Worm (Caenorhabditis elegans) whole organism, L1 larva: Measurements from ENCODE around the gene fbxa-167.

Source experiments
- C04F5.9 ChIP-seq: sonication (generic microtip); optimal IDR thresholded peaks from 2 replicates; lab custom pipeline; 2016; ENCODE audit warnings: missing genetic modification characterization, missing compliant biosample characterization
- C16A3.4 ChIP-seq: fragments of 150-350 bp; optimal IDR thresholded peaks from 2 replicates; lab custom pipeline; 2014; ENCODE audit warnings: missing biosample characterization, missing genetic modification characterization
- C34B4.2 ChIP-seq: sonication (generic microtip); optimal IDR thresholded peaks from 2 replicates; lab custom pipeline; 2017; ENCODE audit warnings: mild to moderate bottlenecking, missing genetic modification characterization, missing compliant biosample characterization
- Y116A8C.19 ChIP-seq: sonication (generic microtip); optimal IDR thresholded peaks from 2 replicates; lab custom pipeline; 2016; ENCODE audit warnings: missing compliant biosample characterization, missing genetic modification characterization, borderline replicate concordance
- alr-1 ChIP-seq: fragments of 200-800 bp; sonication (Bioruptor generic); optimal IDR thresholded peaks from 2 replicates; lab custom pipeline; 2018; ENCODE audit warnings: borderline replicate concordance, mild to moderate bottlenecking, missing genetic modification characterization, missing compliant biosample characterization
- ama-1 ChIP-seq: fragments of 150-350 bp; optimal IDR thresholded peaks from 2 replicates; lab custom pipeline; 2014
- blmp-1 ChIP-seq: fragments of 150-350 bp; optimal IDR thresholded peaks from 2 replicates; lab custom pipeline; 2014; ENCODE audit warnings: missing biosample characterization, missing genetic modification characterization
- ceh-63 ChIP-seq: fragments of 200-800 bp; sonication (Bioruptor generic); optimal IDR thresholded peaks from 2 replicates; lab custom pipeline; 2018; ENCODE audit warnings: mild to moderate bottlenecking, missing genetic modification characterization, missing compliant biosample characterization
- ceh-8 ChIP-seq: fragments of 200-800 bp; sonication (Bioruptor generic); optimal IDR thresholded peaks from 2 replicates; lab custom pipeline; 2018; ENCODE audit warnings: mild to moderate bottlenecking, missing genetic modification characterization, moderate library complexity, missing compliant biosample characterization
- ceh-90 ChIP-seq: sonication (generic microtip); optimal IDR thresholded peaks from 2 replicates; lab custom pipeline; 2016; ENCODE audit warnings: missing genetic modification characterization, missing compliant biosample characterization
- dpl-1 ChIP-seq, 3 experiments: fragments of 150-350 bp in 2 of 3; sonication (generic microtip) in 1 of 3; optimal IDR thresholded peaks; 2 replicates each; lab custom pipeline; 2014 to 2017; ENCODE audit warnings: missing biosample characterization in 3 of 3, missing genetic modification characterization in 3 of 3, missing genetic modification reagents in 3 of 3
- dsc-1 ChIP-seq: sonication (generic microtip); optimal IDR thresholded peaks from 2 replicates; lab custom pipeline; 2016; ENCODE audit warnings: mild to moderate bottlenecking, missing genetic modification characterization, missing compliant biosample characterization
- efl-1 ChIP-seq, 4 experiments: fragments of 150-350 bp; optimal IDR thresholded peaks in 3 of 4; peaks in 1 of 4; 1 replicate in 1 of 4; 2 replicates in 3 of 4; lab custom pipeline; 2014; ENCODE audit warnings: missing biosample characterization in 2 of 4, missing genetic modification characterization in 2 of 4, missing genetic modification reagents in 2 of 4
- efl-3 ChIP-seq: fragments of 200-800 bp; sonication (Bioruptor generic); optimal IDR thresholded peaks from 2 replicates; lab custom pipeline; 2018; ENCODE audit warnings: mild to moderate bottlenecking, missing genetic modification characterization, missing compliant biosample characterization
- egl-13 ChIP-seq: sonication (generic microtip); optimal IDR thresholded peaks from 2 replicates; lab custom pipeline; 2016; ENCODE audit warnings: missing genotype, missing genetic modification reagents, missing genetic modification characterization, missing compliant biosample characterization
- egl-27 ChIP-seq, 2 experiments: fragments of 150-350 bp in 1 of 2; sonication (generic microtip); optimal IDR thresholded peaks; 3 replicates each; lab custom pipeline; 2017 to 2018; ENCODE audit warnings: missing biosample characterization in 2 of 2, missing genetic modification characterization in 2 of 2, missing genetic modification reagents in 2 of 2
- elt-3 ChIP-seq, 6 experiments: fragments of 150-350 bp in 1 of 6; sonication (generic microtip); optimal IDR thresholded peaks; 2 replicates each; lab custom pipeline; 2017 to 2018; ENCODE audit warnings: missing biosample characterization in 6 of 6, missing genetic modification characterization in 6 of 6, inconsistent platforms in 1 of 6
- hlh-4 ChIP-seq: sonication (generic microtip); optimal IDR thresholded peaks from 2 replicates; lab custom pipeline; 2016; ENCODE audit warnings: mild to moderate bottlenecking, missing genetic modification characterization, missing compliant biosample characterization
- isw-1 ChIP-seq: fragments of 200-800 bp; sonication (Bioruptor generic); IDR thresholded peaks from 2 replicates; pipeline ENCODE4 v1.3.6; 2022; ENCODE audit warnings: missing genetic modification characterization, missing compliant biosample characterization
- jun-1 ChIP-seq: fragments of 150-350 bp; optimal IDR thresholded peaks from 2 replicates; lab custom pipeline; 2014; ENCODE audit warnings: missing biosample characterization, missing genetic modification reagents, missing genetic modification characterization
- lin-35 ChIP-seq, 2 experiments: fragments of 150-350 bp; optimal IDR thresholded peaks; 2 replicates each; lab custom pipeline; 2014; ENCODE audit warnings: missing biosample characterization in 2 of 2, missing genetic modification characterization in 2 of 2, missing genetic modification reagents in 2 of 2
- lin-39 ChIP-seq: fragments of 150-350 bp; optimal IDR thresholded peaks from 2 replicates; lab custom pipeline; 2014; ENCODE audit warnings: missing biosample characterization, missing genetic modification reagents, missing genetic modification characterization
- lir-3 ChIP-seq: sonication (generic microtip); optimal IDR thresholded peaks from 2 replicates; lab custom pipeline; 2016; ENCODE audit warnings: mild to moderate bottlenecking, missing genetic modification characterization, moderate library complexity, missing compliant biosample characterization; ENCODE audit not compliant: poor library complexity
- lsy-2 ChIP-seq, 2 experiments: fragments of 150-350 bp; optimal IDR thresholded peaks; 2 replicates each; lab custom pipeline; 2014; ENCODE audit warnings: missing biosample characterization in 2 of 2, missing genetic modification characterization in 2 of 2
- mab-9 ChIP-seq: fragments of 200-800 bp; sonication (Bioruptor generic); IDR thresholded peaks from 2 replicates; pipeline ENCODE4 v1.3.6; 2022; ENCODE audit warnings: missing genetic modification reagents, missing genetic modification characterization, missing compliant biosample characterization
- nhr-12 ChIP-seq: sonication (generic microtip); optimal IDR thresholded peaks from 2 replicates; lab custom pipeline; 2017; ENCODE audit warnings: missing biosample characterization, missing genetic modification characterization
- nhr-19 ChIP-seq: fragments of 200-800 bp; sonication (Bioruptor generic); conservative IDR thresholded peaks from 2 replicates; pipeline ENCODE4 v1.3.6; 2022; ENCODE audit warnings: missing genetic modification characterization, missing compliant biosample characterization
- nhr-47 ChIP-seq: sonication (generic microtip); optimal IDR thresholded peaks from 2 replicates; lab custom pipeline; 2016; ENCODE audit warnings: mild to moderate bottlenecking, missing genetic modification characterization, moderate library complexity, missing compliant biosample characterization
- nhr-71 ChIP-seq: sonication (generic microtip); optimal IDR thresholded peaks from 2 replicates; lab custom pipeline; 2016; ENCODE audit warnings: mild to moderate bottlenecking, missing genetic modification characterization, moderate library complexity, missing compliant biosample characterization
- nhr-76 ChIP-seq: sonication (generic microtip); optimal IDR thresholded peaks from 2 replicates; lab custom pipeline; 2017; ENCODE audit warnings: missing biosample characterization, missing genetic modification characterization
- nhr-77 ChIP-seq: fragments of 150-350 bp; optimal IDR thresholded peaks from 2 replicates; lab custom pipeline; 2014; ENCODE audit warnings: missing biosample characterization, missing genetic modification characterization
- nhr-85 ChIP-seq: sonication (generic microtip); peaks from one replicate; lab custom pipeline; 2016; ENCODE audit warnings: missing genetic modification characterization, inconsistent platforms, missing compliant biosample characterization
- nhr-90 ChIP-seq: sonication (generic microtip); optimal IDR thresholded peaks from 2 replicates; lab custom pipeline; 2016; ENCODE audit warnings: mild to moderate bottlenecking, missing genetic modification characterization, missing compliant biosample characterization; ENCODE audit not compliant: poor library complexity
- pqm-1 ChIP-seq: sonication (generic microtip); optimal IDR thresholded peaks from 3 replicates; lab custom pipeline; 2017; ENCODE audit warnings: missing biosample characterization, missing genetic modification characterization
- snpc-4 ChIP-seq: fragments of 150-350 bp; optimal IDR thresholded peaks from 2 replicates; lab custom pipeline; 2014; ENCODE audit warnings: missing biosample characterization, missing genetic modification characterization
- snu-23 ChIP-seq: sonication (generic microtip); optimal IDR thresholded peaks from 2 replicates; lab custom pipeline; 2016; ENCODE audit warnings: missing genetic modification characterization, missing compliant biosample characterization
- sox-4 ChIP-seq: sonication (generic microtip); optimal IDR thresholded peaks from 2 replicates; lab custom pipeline; 2016; ENCODE audit warnings: missing genetic modification characterization, missing compliant biosample characterization
- sup-37 ChIP-seq: fragments of 200-800 bp; sonication (Bioruptor generic); optimal IDR thresholded peaks from 2 replicates; lab custom pipeline; 2018; ENCODE audit warnings: mild to moderate bottlenecking, missing genetic modification characterization, missing compliant biosample characterization
- tlp-1 ChIP-seq: fragments of 150-350 bp; optimal IDR thresholded peaks from 2 replicates; lab custom pipeline; 2014; ENCODE audit warnings: missing biosample characterization, missing genetic modification characterization
- unc-130 ChIP-seq: fragments of 150-350 bp; optimal IDR thresholded peaks from 2 replicates; lab custom pipeline; 2017; ENCODE audit warnings: missing biosample characterization, missing genetic modification characterization, inconsistent platforms
- unc-30 ChIP-seq: sonication (generic microtip); optimal IDR thresholded peaks from 2 replicates; lab custom pipeline; 2017; ENCODE audit warnings: missing biosample characterization, missing genetic modification characterization
- unc-62 ChIP-seq: fragments of 150-350 bp; optimal IDR thresholded peaks from 2 replicates; lab custom pipeline; 2014; ENCODE audit warnings: missing biosample characterization, missing genetic modification reagents, missing genetic modification characterization
- zag-1 ChIP-seq: fragments of 150-350 bp; optimal IDR thresholded peaks from 2 replicates; lab custom pipeline; 2014; ENCODE audit warnings: missing biosample characterization, missing genetic modification characterization
- zip-4 ChIP-seq: fragments of 200-800 bp; sonication (Bioruptor generic); optimal IDR thresholded peaks from 2 replicates; lab custom pipeline; 2018; ENCODE audit warnings: mild to moderate bottlenecking, missing genetic modification characterization, moderate library complexity, missing compliant biosample characterization
- ztf-11 ChIP-seq, 2 experiments: sonication (generic microtip); optimal IDR thresholded peaks; 2 replicates each; lab custom pipeline; 2016 to 2017; ENCODE audit warnings: missing genetic modification characterization in 2 of 2, missing biosample characterization in 1 of 2, missing compliant biosample characterization in 1 of 2

fbxa-167 gene

ce11 chrII:13641311-13641710 is at the start of gene fbxa-167:
Gene fbxa-167, plus strand, starts transcription at chrII:13641489.
- TF ChIP-seq ceh-90 (tag; lab: Kevin White, UChicago), result no peak
- no peak for TF ChIP-seq sup-37
- TF ChIP-seq nhr-85 (tag; lab: Kevin White, UChicago), result peak; percentile 72
- TF ChIP-seq snpc-4 (tag; lab: Kevin White, UChicago), result no peak
- TF ChIP-seq nhr-90 (tag; lab: Kevin White, UChicago), result no peak
- no peak for TF ChIP-seq ceh-63 (GFP tag; lab: Kevin White, UChicago)
- no peak for TF ChIP-seq tlp-1
- no peak for TF ChIP-seq alr-1
- no peak for TF ChIP-seq dsc-1 (tag; lab: Kevin White, UChicago)
- TF ChIP-seq unc-130 (tag; lab: Kevin White, UChicago), result no peak
- no peak for TF ChIP-seq egl-27 (tag; optimal IDR thresholded peaks at IDR 0.05; lab: Kevin White, UChicago)
- TF ChIP-seq C16A3.4 (tag; lab: Kevin White, UChicago), result no peak
- TF ChIP-seq nhr-12 (tag; lab: Kevin White, UChicago), result no peak
- TF ChIP-seq unc-30 (tag; lab: Kevin White, UChicago), result no peak
- TF ChIP-seq nhr-47, result no peak
- TF ChIP-seq efl-1 (optimal IDR thresholded peaks at IDR 0.05; lab: Kevin White, UChicago), result peak in 1 of 2 experiments; percentile 16
- no peak for TF ChIP-seq efl-1 (GFP tag; optimal IDR thresholded peaks at IDR 0.05 in 1 of 2; lab: Kevin White, UChicago)
- TF ChIP-seq mab-9 (GFP tag; lab: Robert Waterston, UW), result no peak
- peak in 1 of 3 experiments; percentile 4 for TF ChIP-seq dpl-1 (GFP tag; optimal IDR thresholded peaks at IDR 0.05; lab: Kevin White, UChicago)
- TF ChIP-seq lsy-2 (tag; optimal IDR thresholded peaks at IDR 0.05; lab: Kevin White, UChicago), result peak in 1 of 2 experiments; percentile 40
- TF ChIP-seq hlh-4 (tag; lab: Kevin White, UChicago), result no peak

- TF ChIP-seq snu-23 (GFP tag; lab: Kevin White, UChicago) (no peak), nhr-85 (tag; lab: Kevin White, UChicago) (peak; percentile 68), tlp-1 (no peak), elt-3 (tag; optimal IDR thresholded peaks at IDR 0.05; lab: Kevin White, UChicago) (peak in 1 of 6 experiments; percentile 55), nhr-19 (0 out of 2 replicates have a peak, but pooled peaks have one; percentile 17), pqm-1 (no peak), zip-4 (no peak), sox-4 (tag; lab: Kevin White, UChicago) (no peak), lsy-2 (tag; optimal IDR thresholded peaks at IDR 0.05; lab: Kevin White, UChicago) (peak in 1 of 2 experiments; percentile 25), unc-62 (GFP tag; lab: Kevin White, UChicago) (no peak), blmp-1 (tag; lab: Kevin White, UChicago) (peak; percentile 9), efl-1 (optimal IDR thresholded peaks at IDR 0.05; lab: Kevin White, UChicago) (no peak), efl-1 (GFP tag; optimal IDR thresholded peaks at IDR 0.05 in 1 of 2; lab: Kevin White, UChicago) (peak in 1 of 2 experiments; percentile 92), efl-3 (GFP tag; lab: Kevin White, UChicago) (no peak)
- TF ChIP-seq, all 84 proteins: peak for 6
Measured at ce11 chrII:13593659-13594221, 47.5 kb upstream of the fbxa-167 start, which contains the start of gene clec-146. Gene clec-146, minus strand, starts transcription at chrII:13593774.

ce11 chrII:13595279-13595678 is 46.0 kb upstream of the fbxa-167 start:
- TF ChIP-seq ztf-11 (tag; optimal IDR thresholded peaks at IDR 0.05; lab: Kevin White, UChicago) (no peak), isw-1 (no peak), lir-3 (no peak)

- TF ChIP-seq alr-1 (no peak), ceh-8 (GFP tag; lab: Kevin White, UChicago) (no peak), ama-1 (lab: Kevin White, UChicago) (no peak), isw-1 (no peak; the same call in 1 of the 2 replicates), Y116A8C.19 (tag; lab: Kevin White, UChicago) (no peak), jun-1 (tag; lab: Kevin White, UChicago) (no peak), nhr-71 (peak; percentile 61), C04F5.9 (tag; lab: Kevin White, UChicago) (no peak), C34B4.2 (tag; lab: Kevin White, UChicago) (no peak), lin-35 (GFP tag; optimal IDR thresholded peaks at IDR 0.05; lab: Kevin White, UChicago) (peak; percentile 89 to 95), egl-13 (tag; lab: Kevin White, UChicago) (no peak), snu-23 (GFP tag; lab: Kevin White, UChicago) (peak; percentile 73), mab-9 (GFP tag; lab: Robert Waterston, UW) (no peak), zag-1 (tag; lab: Kevin White, UChicago) (no peak), snpc-4 (tag; lab: Kevin White, UChicago) (peak; percentile 60), lin-39 (no peak), sox-4 (tag; lab: Kevin White, UChicago) (no peak), nhr-47 (peak; percentile 51), nhr-77 (tag; lab: Kevin White, UChicago) (peak; percentile 21), nhr-76 (tag; lab: Kevin White, UChicago) (no peak)
Measured at ce11 chrII:13596505-13596977, 44.7 kb upstream of the fbxa-167 start, which contains the start of the genes fbxc-23 and csc-1. Gene fbxc-23, minus strand, starts transcription at chrII:13596555. Gene csc-1, plus strand, starts transcription at chrII:13596955.
